Fruit fly (Drosophila melanogaster) whole organism, pupa: ENCODE measurements around the gene Z600.

Source experiments
- CG10348 ChIP-seq: fragments of 200-800 bp; sonication (Bioruptor generic); IDR thresholded peaks from 2 replicates; pipeline ENCODE4 v1.3.6; 2022; ENCODE audit warnings: missing biosample characterization, missing genetic modification characterization
- CG12605 ChIP-seq: fragments of 200-800 bp; sonication (Bioruptor generic); IDR thresholded peaks from 2 replicates; pipeline ENCODE4 v1.3.6; 2022; ENCODE audit warnings: missing biosample characterization, missing genetic modification characterization
- CG13204 ChIP-seq: fragments of 200-800 bp; sonication (Bioruptor generic); optimal IDR thresholded peaks from 2 replicates; lab custom pipeline; 2018; ENCODE audit warnings: missing biosample characterization, mild to moderate bottlenecking, missing genetic modification characterization, moderate library complexity
- CG14655 ChIP-seq: fragments of 200-800 bp; sonication (Bioruptor generic); optimal IDR thresholded peaks from 3 replicates; lab custom pipeline; 2017; ENCODE audit warnings: mild to moderate bottlenecking, missing biosample characterization, missing genetic modification reagents, missing genetic modification characterization
- CG15710 ChIP-seq: fragments of 200-800 bp; sonication (Bioruptor generic); optimal IDR thresholded peaks from 2 replicates; lab custom pipeline; 2018; ENCODE audit warnings: missing biosample characterization, mild to moderate bottlenecking, missing genetic modification characterization, moderate library complexity
- CG17806 ChIP-seq: fragments of 200-800 bp; sonication (Bioruptor generic); optimal IDR thresholded peaks from 2 replicates; lab custom pipeline; 2018; ENCODE audit warnings: missing biosample characterization, mild to moderate bottlenecking, missing genetic modification characterization, moderate library complexity
- CG32121 ChIP-seq: fragments of 200-800 bp; sonication (Bioruptor generic); IDR thresholded peaks from 2 replicates; pipeline ENCODE4 v1.3.6; 2022; ENCODE audit warnings: missing biosample characterization, missing genetic modification characterization
- CG34367 ChIP-seq: fragments of 200-800 bp; sonication (Bioruptor generic); optimal IDR thresholded peaks from 2 replicates; lab custom pipeline; 2018; ENCODE audit warnings: missing biosample characterization, mild to moderate bottlenecking, missing genetic modification characterization
- CG4496 ChIP-seq: fragments of 200-800 bp; sonication (Bioruptor generic); IDR thresholded peaks from 3 replicates; pipeline ENCODE4 v1.3.6; 2022; ENCODE audit warnings: missing biosample characterization, missing genetic modification characterization
- CG8159 ChIP-seq: fragments of 200-800 bp; sonication (Bioruptor generic); optimal IDR thresholded peaks from 3 replicates; lab custom pipeline; 2018; ENCODE audit warnings: missing biosample characterization, mild to moderate bottlenecking, missing genetic modification characterization, moderate library complexity
- CG8301 ChIP-seq: fragments of 200-800 bp; sonication (Bioruptor generic); optimal IDR thresholded peaks from 2 replicates; lab custom pipeline; 2018; ENCODE audit warnings: missing biosample characterization, mild to moderate bottlenecking, missing genetic modification characterization
- CG9948 ChIP-seq: fragments of 200-800 bp; sonication (Bioruptor generic); optimal IDR thresholded peaks from 2 replicates; lab custom pipeline; 2018; ENCODE audit warnings: missing biosample characterization, mild to moderate bottlenecking, missing genetic modification characterization, moderate library complexity
- D1 ChIP-seq: fragments of 200-800 bp; sonication (Bioruptor generic); optimal IDR thresholded peaks from 2 replicates; lab custom pipeline; 2018; ENCODE audit warnings: missing biosample characterization, mild to moderate bottlenecking, missing genetic modification characterization, moderate library complexity
- EcR ChIP-seq: fragments of 200-800 bp; sonication (Bioruptor generic); optimal IDR thresholded peaks from 3 replicates; lab custom pipeline; 2019; ENCODE audit warnings: missing biosample characterization, missing genetic modification characterization, mild to moderate bottlenecking, moderate library complexity, missing genetic modification reagents
- Ets98B ChIP-seq: fragments of 200-800 bp; sonication (Bioruptor generic); IDR thresholded peaks from 2 replicates; pipeline ENCODE4 v1.3.6; 2022; ENCODE audit warnings: missing biosample characterization, missing genetic modification characterization
- Pif1A ChIP-seq: fragments of 200-800 bp; sonication (Bioruptor generic); optimal IDR thresholded peaks from 3 replicates; lab custom pipeline; 2016; ENCODE audit warnings: missing biosample characterization, missing genetic modification characterization
- Pif1B ChIP-seq: fragments of 200-800 bp; sonication (Bioruptor generic); optimal IDR thresholded peaks from 3 replicates; lab custom pipeline; 2016; ENCODE audit warnings: missing biosample characterization, missing genetic modification characterization
- Snoo ChIP-seq: fragments of 200-800 bp; sonication (Bioruptor generic); optimal IDR thresholded peaks from 3 replicates; lab custom pipeline; 2017; ENCODE audit warnings: missing biosample characterization, mild to moderate bottlenecking, missing genetic modification characterization, inconsistent platforms
- fd96Ca ChIP-seq: fragments of 200-800 bp; sonication (Bioruptor generic); IDR thresholded peaks from 3 replicates; pipeline ENCODE4 v1.3.6; 2022; ENCODE audit warnings: missing biosample characterization, missing genetic modification characterization
- gl ChIP-seq: fragments of 200-800 bp; sonication (Bioruptor generic); optimal IDR thresholded peaks from 2 replicates; lab custom pipeline; 2018; ENCODE audit warnings: missing biosample characterization, mild to moderate bottlenecking, missing genetic modification characterization
- rn ChIP-seq: fragments of 200-800 bp; sonication (Bioruptor generic); IDR thresholded peaks from 2 replicates; pipeline ENCODE4 v1.3.6; 2022; ENCODE audit warnings: missing biosample characterization, missing genetic modification characterization

The Z600 gene

dm6 chr3L:15508750-15509149 lies at the start of gene Z600:
TSS of gene Z600 (plus strand) at chr3L:15509061.
- TF ChIP-seq CG8159 (no peak), CG17806 (tag; lab: Kevin White, UChicago) (no peak), CG32121 (GFP tag; lab: Robert Waterston, UW) (no peak), CG34367 (tag; lab: Kevin White, UChicago) (no peak)

- no peak for TF ChIP-seq rn (GFP tag; lab: Robert Waterston, UW)
- no peak for TF ChIP-seq CG32121 (GFP tag; lab: Robert Waterston, UW)
Measured at dm6 chr3L:15474010-15474409, 34.9 kb upstream of the Z600 start, which contains the start of gene cocoon. TSS of gene cocoon (minus strand) at chr3L:15474110.

- no peak for TF ChIP-seq CG10348
Measured at dm6 chr3L:15485302-15485701, 23.6 kb upstream of the Z600 start, which contains the start of gene Ran-like. TSS of gene Ran-like (minus strand) at chr3L:15485402.

- TF ChIP-seq CG15710 (tag; lab: Kevin White, UChicago) (no peak), CG17806 (tag; lab: Kevin White, UChicago) (no peak), Snoo (tag; lab: Kevin White, UChicago) (no peak), CG32121 (GFP tag; lab: Robert Waterston, UW) (no peak), CG14655 (GFP tag; lab: Kevin White, UChicago) (no peak), CG8301 (tag; lab: Kevin White, UChicago) (no peak), Pif1A (GFP tag; lab: Kevin White, UChicago) (no peak), CG9948 (tag; lab: Kevin White, UChicago) (no peak), CG12605 (no peak), Pif1B (GFP tag; lab: Kevin White, UChicago) (no peak), CG13204 (GFP tag; lab: Kevin White, UChicago) (no peak), rn (GFP tag; lab: Robert Waterston, UW) (no peak), CG10348 (no peak), CG4496 (GFP tag; lab: Robert Waterston, UW) (no peak), gl (no peak), CG34367 (tag; lab: Kevin White, UChicago) (no peak), Ets98B (GFP tag; lab: Robert Waterston, UW) (no peak)
Measured at dm6 chr3L:15493886-15494598, 14.8 kb upstream of the Z600 start.

DNA sequence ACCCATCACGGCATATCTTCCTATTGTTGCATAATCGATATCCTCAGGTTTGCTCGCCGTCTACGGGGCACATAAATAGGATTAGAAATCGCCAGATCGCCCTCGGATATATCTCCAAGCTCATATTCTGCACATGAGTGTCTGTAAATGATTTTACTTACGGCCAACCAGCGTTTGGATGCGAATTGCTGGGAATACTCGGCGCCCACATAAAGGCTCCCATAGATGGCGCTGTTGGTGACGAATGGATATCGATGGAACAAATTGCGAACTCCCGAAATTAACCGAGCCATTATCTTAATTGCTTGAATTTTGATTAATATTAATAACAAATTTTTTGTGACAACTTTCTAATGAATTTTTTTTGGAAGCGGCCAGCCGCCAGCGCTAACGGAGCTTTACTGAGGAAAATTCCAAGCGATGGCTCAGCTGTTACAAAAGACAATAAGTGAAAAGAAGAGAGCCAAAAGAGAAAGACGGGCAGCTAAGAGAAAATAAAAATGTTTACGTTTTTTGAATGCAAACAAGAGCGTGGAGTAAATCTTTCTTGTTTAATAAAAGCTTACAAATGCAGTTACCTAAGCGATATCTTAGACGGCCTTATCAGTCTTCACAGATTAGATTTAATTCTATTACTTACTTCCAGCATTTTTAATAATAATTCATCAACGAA lies 14.1 kb upstream of the Z600 start:
- TF ChIP-seq D1 (tag; lab: Kevin White, UChicago), result no peak
- no peak for TF ChIP-seq Snoo (tag; lab: Kevin White, UChicago)
- no peak for TF ChIP-seq CG10348
- TF ChIP-seq EcR, result no peak
- TF ChIP-seq CG34367 (tag; lab: Kevin White, UChicago), result no peak
- TF ChIP-seq fd96Ca, result no peak
- TF ChIP-seq CG12605, result no peak
- TF ChIP-seq rn (GFP tag; lab: Robert Waterston, UW), result no peak
- TF ChIP-seq CG32121 (GFP tag; lab: Robert Waterston, UW), result no peak
- no peak for TF ChIP-seq CG13204 (GFP tag; lab: Kevin White, UChicago)
- no peak for TF ChIP-seq CG8301 (tag; lab: Kevin White, UChicago)
- no peak for TF ChIP-seq CG4496 (GFP tag; lab: Robert Waterston, UW)
- TF ChIP-seq Pif1A (GFP tag; lab: Kevin White, UChicago), result no peak
- TF ChIP-seq, all 21 proteins: peak for 0

- no peak for TF ChIP-seq CG9948 (tag; lab: Kevin White, UChicago)
- no peak for TF ChIP-seq CG34367 (tag; lab: Kevin White, UChicago)
Measured at dm6 chr3L:15495449-15495848, 13.4 kb upstream of the Z600 start, which contains the start of gene CG12355. TSS of gene CG12355 (minus strand) at chr3L:15495549.

- TF ChIP-seq CG15710 (tag; lab: Kevin White, UChicago), result no peak
- TF ChIP-seq Ets98B (GFP tag; lab: Robert Waterston, UW), result no peak
- TF ChIP-seq Snoo (tag; lab: Kevin White, UChicago), result no peak
- no peak for TF ChIP-seq CG10348
- no peak for TF ChIP-seq CG8159
- no peak for TF ChIP-seq gl
- TF ChIP-seq rn (GFP tag; lab: Robert Waterston, UW), result no peak
- no peak for TF ChIP-seq CG32121 (GFP tag; lab: Robert Waterston, UW)
Measured at dm6 chr3L:15496274-15496673, 12.6 kb upstream of the Z600 start, which contains the start of gene CG13455. TSS of gene CG13455 (plus strand) at chr3L:15496574.
